Worm (Caenorhabditis elegans): Measurements from ENCODE around the gene R02F2.6.

DNA sequence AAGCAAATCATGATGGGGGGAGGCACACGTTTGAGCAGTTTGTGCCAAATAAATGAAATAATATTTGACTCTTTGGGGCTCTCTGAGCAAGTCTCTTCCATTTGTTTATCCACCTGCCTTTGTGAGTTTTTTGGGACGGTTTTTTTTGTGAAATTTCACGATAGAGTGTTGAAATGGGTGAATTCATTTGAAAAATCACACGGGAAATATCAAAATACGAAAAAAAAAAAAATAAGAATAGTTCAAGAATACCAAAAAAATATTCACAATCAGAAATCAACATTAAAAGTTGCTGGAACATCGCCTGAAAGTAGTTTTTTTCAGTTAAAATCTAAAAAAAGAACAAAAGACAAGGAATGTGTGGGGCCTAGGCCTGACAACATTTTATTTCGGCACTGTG, 33.8 kb upstream of the R02F2.6 start, which contains the start of gene pqn-25:
- no peak for TF ChIP-seq lin-13 (tag; optimal IDR thresholded peaks at IDR 0.05)
- no peak for TF ChIP-seq drap-1 (GFP tag; optimal IDR thresholded peaks at IDR 0.05)

Measured in whole organism, mixed stage, embryonic.